Worm (Caenorhabditis elegans): ENCODE data around the gene F59B1.10.

Gene F59B1.10

ce11 chrV:3688733-3689132, 41.0 kb upstream of the F59B1.10 start (continued):
- TF ChIP-seq che-1 (tag; optimal IDR thresholded peaks at IDR 0.05) = no peak
- TF ChIP-seq pha-2 (tag; optimal IDR thresholded peaks at IDR 0.05) = no peak
- no peak for TF ChIP-seq sdc-2 (tag; optimal IDR thresholded peaks at IDR 0.05)
- TF ChIP-seq F13H6.1 (tag; optimal IDR thresholded peaks at IDR 0.05) = no peak
- TF ChIP-seq nfya-1 (tag; optimal IDR thresholded peaks at IDR 0.05) = peak; percentile 45
- TF ChIP-seq Y22D7AL.16 (tag; optimal IDR thresholded peaks at IDR 0.05) = no peak
- TF ChIP-seq ceh-6 (GFP tag; optimal IDR thresholded peaks at IDR 0.05) = no peak
- TF ChIP-seq pag-3 (tag; optimal IDR thresholded peaks at IDR 0.05; ENCODE audit: borderline replicate concordance) = no peak
- no peak for TF ChIP-seq sox-4 (tag; optimal IDR thresholded peaks at IDR 0.05)
- peak; percentile 32 for TF ChIP-seq ceh-34 (tag; optimal IDR thresholded peaks at IDR 0.05)
- no peak for TF ChIP-seq ceh-14 (tag; optimal IDR thresholded peaks at IDR 0.05)
- TF ChIP-seq K02D7.2 (tag; optimal IDR thresholded peaks at IDR 0.05) = no peak
- peak; percentile 23 for TF ChIP-seq hlh-30 (tag; optimal IDR thresholded peaks at IDR 0.05; ENCODE audit: insufficient read depth)

DNA sequence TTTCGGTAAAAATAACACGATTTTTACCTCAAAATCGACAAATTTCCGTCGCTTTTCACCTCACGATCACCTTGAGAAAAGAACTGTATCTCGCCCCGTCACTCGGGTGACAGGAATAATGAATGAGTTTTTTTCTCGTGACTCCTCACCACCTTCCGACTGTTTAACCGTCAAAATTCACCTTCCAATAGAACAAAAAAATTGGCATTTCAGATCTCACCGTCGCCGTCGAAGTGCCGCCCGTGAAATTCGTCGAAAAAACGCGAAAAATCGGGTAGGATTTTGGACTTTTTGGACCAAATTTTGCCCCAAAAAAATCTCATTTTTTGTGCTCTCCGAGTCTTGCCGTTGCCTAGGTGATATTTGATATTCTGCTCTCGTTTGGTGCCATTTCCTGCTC, 39.1 kb upstream of the F59B1.10 start, which contains the start of gene unc-132:
unc-132 (plus strand) TSS at position 208 of the 400 bp plus-strand sequence.
- no peak for TF ChIP-seq sox-2 (GFP tag; IDR thresholded peaks at IDR 0.05)
- TF ChIP-seq madf-2 (tag; optimal IDR thresholded peaks at IDR 0.05) = no peak
- no peak for TF ChIP-seq pag-3 (tag; optimal IDR thresholded peaks at IDR 0.05; ENCODE audit: borderline replicate concordance)
- TF ChIP-seq odd-2 (tag; optimal IDR thresholded peaks at IDR 0.05) = no peak
- TF ChIP-seq syd-9 (tag; optimal IDR thresholded peaks at IDR 0.05) = no peak
- no peak for TF ChIP-seq elt-4 (tag; optimal IDR thresholded peaks at IDR 0.05)
- no peak for TF ChIP-seq C08G9.2 (tag; optimal IDR thresholded peaks at IDR 0.05)
- no peak for TF ChIP-seq sox-4 (tag; optimal IDR thresholded peaks at IDR 0.05)
- TF ChIP-seq ama-1 (optimal IDR thresholded peaks at IDR 0.05) = no peak
- TF ChIP-seq ceh-48 (tag; optimal IDR thresholded peaks at IDR 0.05) = no peak
- TF ChIP-seq K02D7.2 (tag; optimal IDR thresholded peaks at IDR 0.05) = no peak
- TF ChIP-seq sdc-2 (tag; optimal IDR thresholded peaks at IDR 0.05) = no peak
- no peak for TF ChIP-seq tbx-2 (tag; optimal IDR thresholded peaks at IDR 0.05)
- no peak for TF ChIP-seq dmd-4 (tag; optimal IDR thresholded peaks at IDR 0.05; ENCODE audit: borderline replicate concordance)
- no peak for TF ChIP-seq hlh-13 (GFP tag; optimal IDR thresholded peaks at IDR 0.05)
- TF ChIP-seq pha-4 (tag; optimal IDR thresholded peaks at IDR 0.05) = no peak
- no peak for TF ChIP-seq ceh-9 (tag; optimal IDR thresholded peaks at IDR 0.05)
- TF ChIP-seq fax-1 (tag; optimal IDR thresholded peaks at IDR 0.05) = no peak
- no peak for TF ChIP-seq ceh-14 (tag; optimal IDR thresholded peaks at IDR 0.05)
- TF ChIP-seq unc-86 (tag; optimal IDR thresholded peaks at IDR 0.05) = no peak

DNA sequence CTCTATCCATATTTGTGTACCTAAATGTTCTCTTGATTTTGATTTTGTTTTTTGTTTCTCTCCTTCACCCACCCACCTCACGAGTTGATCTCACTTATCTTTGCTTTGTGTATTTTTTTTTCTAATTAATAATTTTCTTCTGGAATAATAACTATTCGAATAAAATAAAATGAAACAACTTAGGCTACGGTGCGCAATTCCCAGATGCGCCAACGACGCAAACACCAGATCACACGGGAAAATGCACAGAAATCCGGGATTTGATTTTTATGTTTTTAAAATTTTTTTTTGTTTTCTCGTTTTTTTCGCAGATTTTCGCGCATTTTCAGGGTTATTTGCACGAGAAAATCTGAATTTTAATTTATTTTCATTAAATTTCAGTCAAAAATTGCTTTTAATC, 38.5 kb upstream of the F59B1.10 start:
- no peak for TF ChIP-seq hlh-15 (tag; optimal IDR thresholded peaks at IDR 0.05)
- no peak for TF ChIP-seq C38D4.7 (GFP tag; optimal IDR thresholded peaks at IDR 0.05)

DNA sequence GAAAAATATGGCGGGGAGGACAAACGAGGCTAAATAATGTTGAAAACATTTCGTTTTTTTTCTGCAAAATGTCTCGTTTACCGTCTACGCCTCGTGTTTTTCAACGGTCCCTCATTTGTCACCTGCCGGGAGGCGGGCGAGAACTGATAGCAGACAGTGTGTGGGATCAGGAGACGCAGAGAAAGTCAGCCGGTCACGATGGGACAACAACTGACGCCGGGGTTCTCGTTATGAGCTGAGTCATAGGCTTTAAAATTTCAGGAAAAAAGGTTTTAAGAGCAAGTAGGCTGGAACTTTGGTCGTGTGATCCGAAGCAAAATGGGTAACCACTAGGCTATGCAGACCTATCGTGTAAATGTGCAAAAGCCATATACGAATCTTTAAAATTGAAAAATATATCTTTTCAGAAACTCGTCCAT, 38.0 kb upstream of the F59B1.10 start, which contains the start of gene W08A12.2:
W08A12.2 (minus strand) TSS at position 103 of the 419 bp plus-strand sequence.
- TF ChIP-seq hlh-30 (tag; optimal IDR thresholded peaks at IDR 0.05; ENCODE audit: insufficient read depth) (peak; percentile 40), ceh-18 (tag; optimal IDR thresholded peaks at IDR 0.05) (peak; percentile 35), unc-55 (GFP tag; optimal IDR thresholded peaks at IDR 0.05) (peak; percentile 16), ceh-34 (tag; optimal IDR thresholded peaks at IDR 0.05) (no peak), lin-11 (tag; optimal IDR thresholded peaks at IDR 0.05) (no peak)

ce11 chrV:3682553-3682952, 34.8 kb upstream of the F59B1.10 start, which contains the start of gene W08A12.3:
W08A12.3 (plus strand) TSS chrV:3682853.
- TF ChIP-seq Y22D7AL.16 (tag; optimal IDR thresholded peaks at IDR 0.05) = no peak
- TF ChIP-seq ama-1 (optimal IDR thresholded peaks at IDR 0.05) = no peak
- TF ChIP-seq syd-9 (tag; optimal IDR thresholded peaks at IDR 0.05) = no peak
- no peak for TF ChIP-seq tbx-2 (tag; optimal IDR thresholded peaks at IDR 0.05)
- no peak for TF ChIP-seq unc-86 (tag; optimal IDR thresholded peaks at IDR 0.05)
- no peak for TF ChIP-seq dmd-4 (tag; optimal IDR thresholded peaks at IDR 0.05; ENCODE audit: borderline replicate concordance)
- TF ChIP-seq madf-2 (tag; optimal IDR thresholded peaks at IDR 0.05) = no peak
- TF ChIP-seq sox-2 (GFP tag; IDR thresholded peaks at IDR 0.05) = no peak
- TF ChIP-seq odd-2 (tag; optimal IDR thresholded peaks at IDR 0.05) = no peak
- TF ChIP-seq hlh-30 (tag; optimal IDR thresholded peaks at IDR 0.05; ENCODE audit: insufficient read depth) = no peak
- TF ChIP-seq pha-4 (tag; optimal IDR thresholded peaks at IDR 0.05) = no peak
- no peak for TF ChIP-seq hlh-15 (tag; optimal IDR thresholded peaks at IDR 0.05)
- no peak for TF ChIP-seq sox-4 (tag; optimal IDR thresholded peaks at IDR 0.05)
- TF ChIP-seq ceh-30 (tag; optimal IDR thresholded peaks at IDR 0.05) = no peak
- TF ChIP-seq sdc-2 (tag; optimal IDR thresholded peaks at IDR 0.05) = no peak
- no peak for TF ChIP-seq hlh-8 (tag; optimal IDR thresholded peaks at IDR 0.05)
- TF ChIP-seq ceh-14 (tag; optimal IDR thresholded peaks at IDR 0.05) = no peak
- TF ChIP-seq che-1 (tag; optimal IDR thresholded peaks at IDR 0.05) = no peak
- no peak for TF ChIP-seq ets-4 (tag; optimal IDR thresholded peaks at IDR 0.05)
- no peak for TF ChIP-seq ceh-34 (tag; optimal IDR thresholded peaks at IDR 0.05)

Measured in whole organism, late embryonic.